Worm (Caenorhabditis elegans): Measurements from ENCODE around the gene hgrs-1.

DNA sequence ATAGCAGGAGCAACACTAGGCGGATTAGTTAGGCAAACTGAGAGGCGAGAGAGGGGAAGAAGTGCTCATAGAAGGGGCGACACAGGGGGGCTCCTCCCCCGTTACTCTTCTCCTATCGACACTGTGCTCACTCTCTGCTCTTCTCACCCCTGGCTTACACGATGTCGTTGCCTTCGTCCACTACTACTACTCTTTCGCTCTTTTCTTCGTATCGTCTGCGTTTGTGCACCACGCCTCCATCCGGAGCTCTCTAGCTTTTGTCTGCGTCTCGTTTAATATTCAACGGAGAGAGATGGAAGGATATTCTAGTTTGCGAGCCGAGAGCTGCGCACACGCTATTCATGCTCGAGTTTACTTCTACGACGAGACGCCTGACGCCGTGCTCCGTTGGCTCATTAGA is 22.5 kb downstream of the hgrs-1 start:
- TF ChIP-seq ref-1 (GFP tag; conservative IDR thresholded peaks at IDR 0.05): no peak
- 0 out of 2 replicates have a peak, but pooled peaks have one; percentile 44 for TF ChIP-seq tab-1 (GFP tag; IDR thresholded peaks at IDR 0.05)
- no peak for TF ChIP-seq T22C8.4 (GFP tag; IDR thresholded peaks at IDR 0.05)
- no peak for TF ChIP-seq ztf-23 (GFP tag; IDR thresholded peaks at IDR 0.05)
- TF ChIP-seq klf-2 (GFP tag; conservative IDR thresholded peaks at IDR 0.05): no peak
- no peak for TF ChIP-seq ztf-29 (GFP tag; IDR thresholded peaks at IDR 0.05)
- peak; percentile 75; the same call in 1 of the 2 replicates for TF ChIP-seq flt-1 (GFP tag; IDR thresholded peaks at IDR 0.05)
- peak; percentile 6 for TF ChIP-seq cog-1 (tag; optimal IDR thresholded peaks at IDR 0.05)
- no peak for TF ChIP-seq med-1 (GFP tag; optimal IDR thresholded peaks at IDR 0.05; ENCODE audit: insufficient read depth)
